Worm (Caenorhabditis elegans) whole organism, young adult: Measurements from ENCODE around the gene W09C2.10.

Source experiments
- B0035.1 ChIP-seq: sonication (generic microtip); optimal IDR thresholded peaks from 2 replicates; lab custom pipeline; 2016; ENCODE audit warnings: missing genetic modification characterization, mild to moderate bottlenecking, missing compliant biosample characterization, missing genotype, missing genetic modification reagents
- B0336.3 ChIP-seq: fragments of 200-800 bp; sonication (Bioruptor generic); IDR thresholded peaks from 2 replicates; pipeline ENCODE4 v1.3.6; 2022; ENCODE audit warnings: missing genetic modification characterization, missing compliant biosample characterization
- F22D6.2 ChIP-seq: sonication (generic microtip); optimal IDR thresholded peaks from 2 replicates; lab custom pipeline; 2016; ENCODE audit warnings: mild to moderate bottlenecking, missing genetic modification characterization, missing compliant biosample characterization
- F37B4.10 ChIP-seq: fragments of 200-800 bp; sonication (Bioruptor generic); IDR thresholded peaks from 2 replicates; pipeline ENCODE4 v1.3.6; 2022; ENCODE audit warnings: missing genetic modification characterization, missing compliant biosample characterization
- F39B2.1 ChIP-seq: fragments of 200-800 bp; sonication (Bioruptor generic); IDR thresholded peaks from 2 replicates; pipeline ENCODE4 v1.3.6; 2022; ENCODE audit warnings: missing genetic modification reagents, missing genetic modification characterization, missing compliant biosample characterization
- F49E8.2 ChIP-seq: sonication (generic microtip); optimal IDR thresholded peaks from 3 replicates; lab custom pipeline; 2017; ENCODE audit warnings: missing genetic modification characterization, mild to moderate bottlenecking, missing compliant biosample characterization, antibody characterized with exemption, moderate library complexity; ENCODE audit not compliant: insufficient read depth
- F52B5.7 ChIP-seq: sonication (generic microtip); optimal IDR thresholded peaks from 2 replicates; lab custom pipeline; 2016; ENCODE audit warnings: mild to moderate bottlenecking, missing genetic modification characterization, missing compliant biosample characterization
- F57C9.4 ChIP-seq: sonication (generic microtip); optimal IDR thresholded peaks from 2 replicates; lab custom pipeline; 2017; ENCODE audit warnings: mild to moderate bottlenecking, missing genetic modification characterization, missing compliant biosample characterization
- Y53G8AR.9 ChIP-seq: fragments of 200-800 bp; sonication (Bioruptor generic); conservative IDR thresholded peaks from 2 replicates; pipeline ENCODE4 v1.3.6; 2022; ENCODE audit warnings: missing genetic modification reagents, missing genetic modification characterization, missing compliant biosample characterization
- Y79H2A.3 ChIP-seq: fragments of 200-800 bp; sonication (Bioruptor generic); conservative IDR thresholded peaks from 2 replicates; pipeline ENCODE4 v1.3.6; 2022; ENCODE audit warnings: missing genetic modification reagents, missing genetic modification characterization, missing compliant biosample characterization
- Y95B8A.8 ChIP-seq: fragments of 200-800 bp; sonication (Bioruptor generic); IDR thresholded peaks from 2 replicates; pipeline ENCODE4 v1.3.6; 2022; ENCODE audit warnings: missing genetic modification reagents, missing genetic modification characterization, missing compliant biosample characterization
- athp-1 ChIP-seq: sonication (generic microtip); optimal IDR thresholded peaks from 2 replicates; lab custom pipeline; 2017; ENCODE audit warnings: mild to moderate bottlenecking, missing genetic modification characterization, missing compliant biosample characterization
- attf-5 ChIP-seq: fragments of 200-800 bp; sonication (Bioruptor generic); optimal IDR thresholded peaks from 2 replicates; lab custom pipeline; 2018; ENCODE audit warnings: mild to moderate bottlenecking, missing genetic modification characterization, missing compliant biosample characterization
- bed-1 ChIP-seq: fragments of 200-800 bp; sonication (Bioruptor generic); IDR thresholded peaks from 2 replicates; pipeline ENCODE4 v1.3.6; 2022; ENCODE audit warnings: missing genetic modification reagents, missing genetic modification characterization, missing compliant biosample characterization
- bed-2 ChIP-seq: fragments of 200-800 bp; sonication (Bioruptor generic); IDR thresholded peaks from 2 replicates; pipeline ENCODE4 v1.3.6; 2022; ENCODE audit warnings: missing genetic modification reagents, missing genetic modification characterization, missing compliant biosample characterization
- cebp-1 ChIP-seq, 2 experiments: fragments of 200-800 bp in 1 of 2; sonication (Bioruptor generic) in 1 of 2; sonication (generic microtip) in 1 of 2; IDR thresholded peaks in 1 of 2; optimal IDR thresholded peaks in 1 of 2; 2 replicates each; pipeline versions ENCODE4 v1.3.6 to Lab custom; 2017 to 2022; ENCODE audit warnings: missing compliant biosample characterization in 2 of 2, missing genetic modification characterization in 2 of 2, mild to moderate bottlenecking in 1 of 2, missing genetic modification reagents in 1 of 2, moderate library complexity in 1 of 2
- ceh-100 ChIP-seq: fragments of 200-800 bp; sonication (Bioruptor generic); IDR thresholded peaks from 2 replicates; pipeline ENCODE4 v1.3.6; 2022; ENCODE audit warnings: missing genetic modification reagents, missing genetic modification characterization, missing compliant biosample characterization
- ceh-27 ChIP-seq: fragments of 200-800 bp; sonication (Bioruptor generic); optimal IDR thresholded peaks from 2 replicates; lab custom pipeline; 2018; ENCODE audit warnings: mild to moderate bottlenecking, missing genetic modification characterization, moderate library complexity, missing compliant biosample characterization
- ceh-91 ChIP-seq: fragments of 200-800 bp; sonication (Bioruptor generic); IDR thresholded peaks from 2 replicates; pipeline ENCODE4 v1.3.6; 2022; ENCODE audit warnings: missing genetic modification reagents, missing genetic modification characterization, missing compliant biosample characterization
- chd-7 ChIP-seq: sonication (generic microtip); optimal IDR thresholded peaks from 2 replicates; lab custom pipeline; 2016; ENCODE audit warnings: mild to moderate bottlenecking, missing genetic modification characterization, moderate library complexity, missing compliant biosample characterization
- dpff-1 ChIP-seq: sonication (generic microtip); optimal IDR thresholded peaks from 2 replicates; lab custom pipeline; 2017; ENCODE audit warnings: mild to moderate bottlenecking, missing genetic modification characterization, missing compliant biosample characterization
- efl-1 ChIP-seq: fragments of 150-350 bp; optimal IDR thresholded peaks from 2 replicates; lab custom pipeline; 2014; ENCODE audit warnings: missing biosample characterization, missing genetic modification reagents, missing genetic modification characterization
- egl-44 ChIP-seq: fragments of 200-800 bp; sonication (Bioruptor generic); IDR thresholded peaks from 2 replicates; pipeline ENCODE4 v1.3.6; 2022; ENCODE audit warnings: missing genetic modification reagents, missing genetic modification characterization, missing compliant biosample characterization
- ets-4 ChIP-seq: fragments of 200-800 bp; sonication (Bioruptor generic); optimal IDR thresholded peaks from 2 replicates; lab custom pipeline; 2018; ENCODE audit warnings: mild to moderate bottlenecking, missing genetic modification characterization, missing compliant biosample characterization
- gei-17 ChIP-seq: fragments of 200-800 bp; sonication (Bioruptor generic); optimal IDR thresholded peaks from 2 replicates; lab custom pipeline; 2018; ENCODE audit warnings: mild to moderate bottlenecking, missing genetic modification characterization, missing compliant biosample characterization
- hlh-12 ChIP-seq: sonication (generic microtip); optimal IDR thresholded peaks from 2 replicates; lab custom pipeline; 2016; ENCODE audit warnings: missing genetic modification characterization, missing compliant biosample characterization
- hmg-20 ChIP-seq: fragments of 200-800 bp; sonication (Bioruptor generic); IDR thresholded peaks from 2 replicates; pipeline ENCODE4 v1.3.6; 2022; ENCODE audit warnings: missing genetic modification reagents, missing genetic modification characterization, missing compliant biosample characterization
- lin-26 ChIP-seq: fragments of 200-800 bp; sonication (Bioruptor generic); IDR thresholded peaks from 2 replicates; pipeline ENCODE4 v1.3.6; 2022; ENCODE audit warnings: missing genetic modification reagents, missing genetic modification characterization, missing compliant biosample characterization
- lin-35 ChIP-seq, 3 experiments: fragments of 150-350 bp in 2 of 3; sonication (generic microtip) in 1 of 3; optimal IDR thresholded peaks; 2 replicates each; lab custom pipeline; 2014 to 2018; ENCODE audit warnings: missing biosample characterization in 3 of 3, missing genetic modification characterization in 3 of 3, missing genetic modification reagents in 3 of 3
- lin-54 ChIP-seq: fragments of 200-800 bp; sonication (Bioruptor generic); optimal IDR thresholded peaks from 2 replicates; lab custom pipeline; 2018; ENCODE audit warnings: mild to moderate bottlenecking, missing genetic modification characterization, missing compliant biosample characterization
- lsl-1 ChIP-seq: fragments of 200-800 bp; sonication (Bioruptor generic); optimal IDR thresholded peaks from 2 replicates; lab custom pipeline; 2018; ENCODE audit warnings: mild to moderate bottlenecking, missing genetic modification characterization, moderate library complexity, missing compliant biosample characterization
- madf-10 ChIP-seq: sonication (generic microtip); optimal IDR thresholded peaks from 2 replicates; lab custom pipeline; 2016; ENCODE audit warnings: mild to moderate bottlenecking, missing genetic modification characterization, missing compliant biosample characterization
- mxl-1 ChIP-seq: sonication (generic microtip); optimal IDR thresholded peaks from 2 replicates; lab custom pipeline; 2016; ENCODE audit warnings: missing genetic modification characterization, missing compliant biosample characterization
- nfya-1 ChIP-seq: sonication (generic microtip); optimal IDR thresholded peaks from 2 replicates; lab custom pipeline; 2017; ENCODE audit warnings: antibody characterized with exemption, missing compliant biosample characterization, missing genetic modification characterization, borderline replicate concordance; ENCODE audit not compliant: insufficient read depth
- nfya-2 ChIP-seq: fragments of 200-800 bp; sonication (Bioruptor generic); IDR thresholded peaks from 2 replicates; pipeline ENCODE4 v1.3.6; 2022; ENCODE audit warnings: missing genetic modification reagents, missing genetic modification characterization, missing compliant biosample characterization
- nhr-80 ChIP-seq: sonication (generic microtip); optimal IDR thresholded peaks from 2 replicates; lab custom pipeline; 2016; ENCODE audit warnings: missing genetic modification characterization, missing compliant biosample characterization
- pha-4 ChIP-seq: fragments of 150-350 bp; sonication (generic microtip); optimal IDR thresholded peaks from 2 replicates; lab custom pipeline; 2014; ENCODE audit warnings: missing biosample characterization, missing genetic modification reagents, missing genetic modification characterization
- rec-8 ChIP-seq, 2 experiments: sonication (generic microtip); optimal IDR thresholded peaks; 2 replicates each; lab custom pipeline; 2016; ENCODE audit warnings: mild to moderate bottlenecking in 2 of 2, missing genetic modification characterization in 2 of 2, missing genetic modification reagents in 2 of 2, missing genotype in 2 of 2, missing biosample characterization in 1 of 2, missing compliant biosample characterization in 1 of 2, moderate library complexity in 1 of 2
- sea-2 ChIP-seq: fragments of 200-800 bp; sonication (Bioruptor generic); IDR thresholded peaks from 2 replicates; pipeline ENCODE4 v1.3.6; 2022; ENCODE audit warnings: missing genetic modification characterization, missing compliant biosample characterization
- snpc-4 ChIP-seq, 5 experiments: fragments of 150-350 bp in 1 of 5; sonication (generic microtip) in 4 of 5; optimal IDR thresholded peaks; 2 replicates each; lab custom pipeline; 2014 to 2018; ENCODE audit warnings: missing genetic modification characterization in 5 of 5, missing biosample characterization in 3 of 5, antibody characterized with exemption in 2 of 5, mild to moderate bottlenecking in 2 of 5, missing compliant biosample characterization in 2 of 5, missing genotype in 2 of 5, moderate library complexity in 2 of 5, missing genetic modification reagents in 1 of 5
- somi-1 ChIP-seq: fragments of 200-800 bp; sonication (Bioruptor generic); optimal IDR thresholded peaks from 2 replicates; lab custom pipeline; 2018; ENCODE audit warnings: mild to moderate bottlenecking, missing genetic modification characterization, missing compliant biosample characterization
- sptf-2 ChIP-seq: fragments of 200-800 bp; sonication (Bioruptor generic); optimal IDR thresholded peaks from 2 replicates; lab custom pipeline; 2018; ENCODE audit warnings: mild to moderate bottlenecking, missing genetic modification characterization, missing compliant biosample characterization
- unc-130 ChIP-seq: sonication (generic microtip); optimal IDR thresholded peaks from 2 replicates; lab custom pipeline; 2016; ENCODE audit warnings: missing genetic modification reagents, missing genetic modification characterization, missing compliant biosample characterization
- ztf-22 ChIP-seq: fragments of 200-800 bp; sonication (Bioruptor generic); optimal IDR thresholded peaks from 2 replicates; lab custom pipeline; 2018; ENCODE audit warnings: mild to moderate bottlenecking, missing genetic modification characterization, moderate library complexity, missing compliant biosample characterization

The W09C2.10 gene

ce11 chrIV:9668103-9668672, 43.3 kb upstream of the W09C2.10 start:
- TF ChIP-seq nhr-80 (tag; lab: Kevin White, UChicago) = peak; percentile 46
- TF ChIP-seq cebp-1 (GFP tag; IDR thresholded peaks at IDR 0.05; lab: Robert Waterston, UW) = no peak
- peak; percentile 18 for TF ChIP-seq cebp-1 (tag; optimal IDR thresholded peaks at IDR 0.05; lab: Kevin White, UChicago)
- TF ChIP-seq rec-8 (tag; optimal IDR thresholded peaks at IDR 0.05; lab: Kevin White, UChicago) = no peak
- TF ChIP-seq lsl-1 = no peak
- no peak for TF ChIP-seq hmg-20 (GFP tag; lab: Robert Waterston, UW)
- TF ChIP-seq F57C9.4 (tag; lab: Kevin White, UChicago) = no peak
- peak in 1 of 3 experiments; percentile 18 for TF ChIP-seq lin-35 (GFP tag; optimal IDR thresholded peaks at IDR 0.05; lab: Kevin White, UChicago)
- TF ChIP-seq pha-4 (tag; lab: Kevin White, UChicago) = peak; percentile 79

- TF ChIP-seq ceh-91 (no peak), athp-1 (no peak), Y53G8AR.9 (GFP tag; lab: Robert Waterston, UW) (no peak), sea-2 (GFP tag; lab: Robert Waterston, UW) (no peak), gei-17 (GFP tag; lab: Kevin White, UChicago) (no peak), Y79H2A.3 (GFP tag; lab: Robert Waterston, UW) (no peak), dpff-1 (no peak), ceh-100 (no peak), ets-4 (GFP tag; lab: Kevin White, UChicago) (no peak), sptf-2 (no peak), hlh-12 (no peak), lin-54 (GFP tag; lab: Kevin White, UChicago) (no peak), F52B5.7 (tag; lab: Kevin White, UChicago) (no peak), lin-26 (no peak), nfya-2 (GFP tag; lab: Robert Waterston, UW) (no peak), chd-7 (tag; lab: Kevin White, UChicago) (no peak), egl-44 (GFP tag; lab: Robert Waterston, UW) (no peak)
Observed at ce11 chrIV:9667084-9667483, 42.2 kb upstream of the W09C2.10 start.

- TF ChIP-seq F37B4.10 (GFP tag; lab: Robert Waterston, UW) (no peak), ztf-22 (GFP tag; lab: Kevin White, UChicago) (no peak), nfya-1 (tag; lab: Kevin White, UChicago) (no peak), madf-10 (tag; lab: Kevin White, UChicago) (no peak), attf-5 (GFP tag; lab: Kevin White, UChicago) (no peak), bed-1 (GFP tag; lab: Robert Waterston, UW) (no peak), bed-2 (no peak)
Observed at ce11 chrIV:9659999-9660398, 35.1 kb upstream of the W09C2.10 start.

- TF ChIP-seq F22D6.2 = no peak
- TF ChIP-seq efl-1 (GFP tag; lab: Kevin White, UChicago) = no peak
- TF ChIP-seq pha-4 (tag; lab: Kevin White, UChicago) = no peak
- TF ChIP-seq somi-1 (GFP tag; lab: Kevin White, UChicago) = no peak
- TF ChIP-seq F39B2.1 = no peak
- no peak for TF ChIP-seq ceh-27 (GFP tag; lab: Kevin White, UChicago)
- no peak for TF ChIP-seq B0336.3
- TF ChIP-seq B0035.1 = no peak
- TF ChIP-seq Y95B8A.8 = no peak
- no peak for TF ChIP-seq lin-35 (GFP tag; optimal IDR thresholded peaks at IDR 0.05; lab: Kevin White, UChicago)
- no peak for TF ChIP-seq snpc-4 (GFP tag; optimal IDR thresholded peaks at IDR 0.05; lab: Kevin White, UChicago)
- no peak for TF ChIP-seq snpc-4 (tag; optimal IDR thresholded peaks at IDR 0.05; lab: Kevin White, UChicago)
- no peak for TF ChIP-seq rec-8 (tag; optimal IDR thresholded peaks at IDR 0.05; lab: Kevin White, UChicago)
- no peak for TF ChIP-seq mxl-1
- TF ChIP-seq unc-130 (GFP tag; lab: Kevin White, UChicago) = no peak
- no peak for TF ChIP-seq F49E8.2 (tag; lab: Kevin White, UChicago)
Observed at ce11 chrIV:9657753-9658152, 32.9 kb upstream of the W09C2.10 start, which contains the start of gene acc-1. acc-1 (plus strand) TSS chrIV:9658053.
